Fruit fly (Drosophila melanogaster): ENCODE data around the gene CG12093.

CG12093 gene

dm6 chr3L:2805137-2805955, 31.5 kb upstream of the CG12093 start:
- TF ChIP-seq nom (GFP tag; optimal IDR thresholded peaks at IDR 0.05), result peak; percentile 89
- peak in 1 of 2 experiments; percentile 42 for TF ChIP-seq bsh (GFP tag; optimal IDR thresholded peaks at IDR 0.05)
- TF ChIP-seq CG3407 (GFP tag; optimal IDR thresholded peaks at IDR 0.05), result no peak
- no peak for TF ChIP-seq slou (GFP tag; optimal IDR thresholded peaks at IDR 0.05)
- no peak for TF ChIP-seq CG4424 (GFP tag; optimal IDR thresholded peaks at IDR 0.05)
- TF ChIP-seq Hr51 (GFP tag; optimal IDR thresholded peaks at IDR 0.05), result no peak
- peak; percentile 30 for TF ChIP-seq corto (GFP tag; optimal IDR thresholded peaks at IDR 0.05)
- TF ChIP-seq schlank (tag; optimal IDR thresholded peaks at IDR 0.05), result no peak
- TF ChIP-seq tio (GFP tag; optimal IDR thresholded peaks at IDR 0.05), result no peak
- no peak for TF ChIP-seq CG31224 (GFP tag; IDR thresholded peaks at IDR 0.05)
- no peak for TF ChIP-seq CG10431 (GFP tag; optimal IDR thresholded peaks at IDR 0.05)
- no peak for TF ChIP-seq Asciz (GFP tag; optimal IDR thresholded peaks at IDR 0.05)
- TF ChIP-seq Aef1 (GFP tag; IDR thresholded peaks at IDR 0.05), result no peak
- TF ChIP-seq gfzf (GFP tag; optimal IDR thresholded peaks at IDR 0.05), result no peak
- no peak for TF ChIP-seq CG17912 (GFP tag; optimal IDR thresholded peaks at IDR 0.05)
- peak; percentile 63 for TF ChIP-seq Drgx (GFP tag; IDR thresholded peaks at IDR 0.05)

- TF ChIP-seq Drgx (GFP tag; IDR thresholded peaks at IDR 0.05) (peak; percentile 88), bowl (GFP tag; IDR thresholded peaks at IDR 0.05) (no peak), CG17361 (GFP tag; IDR thresholded peaks at IDR 0.05) (peak; percentile 72), Med (GFP tag) (peak; percentile 24), prd (optimal IDR thresholded peaks at IDR 0.05) (no peak), prd (GFP tag; IDR thresholded peaks at IDR 0.05) (0 out of 3 replicates have a peak, but pooled peaks have one; percentile 7), bsh (GFP tag; optimal IDR thresholded peaks at IDR 0.05) (peak in 1 of 2 experiments; percentile 19), Mrtf (GFP tag; IDR thresholded peaks at IDR 0.05) (no peak)
These were observed 28.3 kb upstream of the CG12093 start for dm6 chr3L:2802085-2802484.

dm6 chr3L:2801376-2801775, 27.6 kb upstream of the CG12093 start:
- TF ChIP-seq CG17385 (GFP tag; optimal IDR thresholded peaks at IDR 0.05) (no peak), nom (GFP tag; optimal IDR thresholded peaks at IDR 0.05) (peak; percentile 5), trh (GFP tag; optimal IDR thresholded peaks at IDR 0.05) (no peak), pan (optimal IDR thresholded peaks at IDR 0.05) (no peak), pan (GFP tag; optimal IDR thresholded peaks at IDR 0.05 in 1 of 2, IDR thresholded peaks at IDR 0.05 in 1 of 2) (no peak), zfh2 (GFP tag; optimal IDR thresholded peaks at IDR 0.05) (no peak), Asciz (GFP tag; optimal IDR thresholded peaks at IDR 0.05) (peak; percentile 9), Trl (optimal IDR thresholded peaks at IDR 0.05) (no peak), Trl (GFP tag; optimal IDR thresholded peaks at IDR 0.05) (no peak), NC2α (GFP tag; optimal IDR thresholded peaks at IDR 0.05) (no peak), sr (GFP tag; IDR thresholded peaks at IDR 0.05) (0 out of 3 replicates have a peak, but pooled peaks have one; percentile 13), Pdp1 (GFP tag; optimal IDR thresholded peaks at IDR 0.05) (peak in 1 of 2 experiments; percentile 89), cato (GFP tag; optimal IDR thresholded peaks at IDR 0.05; ENCODE audit: borderline replicate concordance) (no peak), CG2875 (GFP tag; optimal IDR thresholded peaks at IDR 0.05) (no peak), Mes4 (GFP tag; optimal IDR thresholded peaks at IDR 0.05) (no peak), CG3281 (GFP tag; optimal IDR thresholded peaks at IDR 0.05) (no peak), kay (GFP tag; optimal IDR thresholded peaks at IDR 0.05) (no peak)
